Worm (Caenorhabditis elegans) whole organism, young adult: ENCODE measurements around the gene nep-17.
A peak's percentile ranks its signal among the peaks of the same experiment; 100 is the strongest.

Experiments
- Y53G8AR.9 ChIP-seq: fragments of 200-800 bp; sonication (Bioruptor generic); conservative IDR thresholded peaks from 2 replicates; pipeline ENCODE4 v1.3.6; 2022; ENCODE audit warnings: missing genetic modification reagents, missing genetic modification characterization, missing compliant biosample characterization
- ama-1 ChIP-seq, 3 experiments: fragments of 150-350 bp in 1 of 3; sonication (generic microtip) in 2 of 3; optimal IDR thresholded peaks; 2 replicates each; lab custom pipeline; 2014 to 2018; ENCODE audit warnings: missing biosample characterization in 2 of 3, missing genetic modification characterization in 2 of 3, missing genetic modification reagents in 2 of 3
- lin-35 ChIP-seq, 3 experiments: fragments of 150-350 bp in 2 of 3; sonication (generic microtip) in 1 of 3; optimal IDR thresholded peaks; 2 replicates each; lab custom pipeline; 2014 to 2018; ENCODE audit warnings: missing biosample characterization in 3 of 3, missing genetic modification characterization in 3 of 3, missing genetic modification reagents in 3 of 3
- nhr-80 ChIP-seq: sonication (generic microtip); optimal IDR thresholded peaks from 2 replicates; lab custom pipeline; 2016; ENCODE audit warnings: missing genetic modification characterization, missing compliant biosample characterization
- ztf-26 ChIP-seq: sonication (generic microtip); optimal IDR thresholded peaks from 2 replicates; lab custom pipeline; 2017; ENCODE audit warnings: missing genetic modification characterization, missing compliant biosample characterization

ce11 chrII:13465381-13465838, 42.2 kb upstream of the nep-17 start:
- peak; percentile 85 for TF ChIP-seq nhr-80 (tag; lab: Kevin White, UChicago)
- TF ChIP-seq lin-35 (GFP tag; optimal IDR thresholded peaks at IDR 0.05; lab: Kevin White, UChicago), result no peak
- no peak for TF ChIP-seq Y53G8AR.9 (GFP tag; lab: Robert Waterston, UW)
- TF ChIP-seq ama-1 (optimal IDR thresholded peaks at IDR 0.05; lab: Kevin White, UChicago), result no peak
- no peak for TF ChIP-seq ama-1 (GFP tag; optimal IDR thresholded peaks at IDR 0.05; lab: Kevin White, UChicago)
- TF ChIP-seq ztf-26, result no peak
